Fruit fly (Drosophila melanogaster): ENCODE results near the gene CG44476.

- no peak for TF ChIP-seq CG8478 (optimal IDR thresholded peaks at IDR 0.05)
- no peak for TF ChIP-seq CTCF (optimal IDR thresholded peaks at IDR 0.05)
Observed at dm6 chr2L:18140544-18140943, 27.6 kb upstream of the CG44476 start.
